Worm (Caenorhabditis elegans) whole organism, late embryonic: ENCODE data around the gene srx-113.

ENCODE experiments used
- K02D7.2 ChIP-seq: sonication (generic microtip); optimal IDR thresholded peaks from 2 replicates; lab custom pipeline; 2017; ENCODE audit warnings: mild to moderate bottlenecking, missing genetic modification characterization, missing compliant biosample characterization
- ama-1 ChIP-seq: fragments of 150-350 bp; optimal IDR thresholded peaks from 2 replicates; lab custom pipeline; 2014
- ceh-34 ChIP-seq: sonication (generic microtip); optimal IDR thresholded peaks from 2 replicates; lab custom pipeline; 2016; ENCODE audit warnings: mild to moderate bottlenecking, missing genetic modification characterization, missing compliant biosample characterization
- elt-4 ChIP-seq: sonication (generic microtip); optimal IDR thresholded peaks from 2 replicates; lab custom pipeline; 2016; ENCODE audit warnings: missing genetic modification characterization, missing compliant biosample characterization
- ets-4 ChIP-seq: sonication (generic microtip); optimal IDR thresholded peaks from 2 replicates; lab custom pipeline; 2016; ENCODE audit warnings: missing genetic modification characterization, missing compliant biosample characterization
- fax-1 ChIP-seq: sonication (generic microtip); optimal IDR thresholded peaks from 2 replicates; lab custom pipeline; 2016; ENCODE audit warnings: missing genotype, missing genetic modification characterization, missing compliant biosample characterization
- fkh-10 ChIP-seq: fragments of 150-350 bp; optimal IDR thresholded peaks from 2 replicates; lab custom pipeline; 2014; ENCODE audit warnings: missing biosample characterization, missing genetic modification reagents, missing genetic modification characterization
- madf-2 ChIP-seq: sonication (generic microtip); optimal IDR thresholded peaks from 2 replicates; lab custom pipeline; 2017; ENCODE audit warnings: missing genetic modification characterization, missing compliant biosample characterization
- pha-4 ChIP-seq: fragments of 150-350 bp; optimal IDR thresholded peaks from 2 replicates; lab custom pipeline; 2018; ENCODE audit warnings: missing biosample characterization, missing genetic modification reagents, missing genetic modification characterization
- pqm-1 ChIP-seq: sonication (generic microtip); optimal IDR thresholded peaks from 2 replicates; lab custom pipeline; 2016; ENCODE audit warnings: missing genetic modification characterization, missing compliant biosample characterization

- TF ChIP-seq pqm-1 (tag; lab: Kevin White, UChicago) (no peak), elt-4 (tag; lab: Kevin White, UChicago) (no peak), K02D7.2 (tag; lab: Kevin White, UChicago) (no peak), ama-1 (lab: Kevin White, UChicago) (no peak), fax-1 (no peak), madf-2 (tag; lab: Kevin White, UChicago) (no peak), fkh-10 (no peak), ceh-34 (tag; lab: Kevin White, UChicago) (no peak), ets-4 (tag; lab: Kevin White, UChicago) (no peak), pha-4 (tag; lab: Kevin White, UChicago) (no peak)
These were observed 7.6 kb downstream of the srx-113 start, which contains the start of gene F56H9.9 for ce11 chrV:12624371-12624770.
